Fruit fly (Drosophila melanogaster) whole organism, embryonic: ENCODE results near the gene Gart.

Experiments
- Abd-B ChIP-seq: fragments of 200-800 bp; sonication (Bioruptor generic); optimal IDR thresholded peaks from 2 replicates; lab custom pipeline; 2018; ENCODE audit warnings: missing biosample characterization, mild to moderate bottlenecking, missing genetic modification characterization, moderate library complexity
- Blimp-1 ChIP-seq: fragments of 200-800 bp; sonication (Bioruptor generic); optimal IDR thresholded peaks from 3 replicates; lab custom pipeline; 2018; ENCODE audit warnings: missing biosample characterization, missing genetic modification characterization, mild to moderate bottlenecking, moderate library complexity, missing genetic modification reagents
- CG10462 ChIP-seq: fragments of 200-800 bp; sonication (Bioruptor generic); optimal IDR thresholded peaks from 2 replicates; lab custom pipeline; 2016; ENCODE audit warnings: missing biosample characterization, missing genetic modification characterization
- CG11456 ChIP-seq: fragments of 200-800 bp; sonication (Bioruptor generic); IDR thresholded peaks from 3 replicates; pipeline ENCODE4 v1.3.6; 2022; ENCODE audit warnings: missing biosample characterization, missing genetic modification characterization
- CG11695 ChIP-seq: fragments of 200-800 bp; sonication (Bioruptor generic); IDR thresholded peaks from 3 replicates; pipeline ENCODE4 v1.3.6; 2022; ENCODE audit warnings: missing biosample characterization, missing genetic modification characterization
- CG14050 ChIP-seq: fragments of 200-800 bp; sonication (Bioruptor generic); IDR thresholded peaks from 3 replicates; pipeline ENCODE4 v1.3.6; 2022; ENCODE audit warnings: missing biosample characterization, missing genetic modification characterization
- CG15601 ChIP-seq: fragments of 200-800 bp; sonication (Bioruptor generic); optimal IDR thresholded peaks from 3 replicates; lab custom pipeline; 2019; ENCODE audit warnings: missing biosample characterization, mild to moderate bottlenecking, missing genetic modification characterization, moderate library complexity
- CG17912 ChIP-seq: fragments of 200-800 bp; sonication (Bioruptor generic); optimal IDR thresholded peaks from 2 replicates; lab custom pipeline; 2018; ENCODE audit warnings: missing biosample characterization, mild to moderate bottlenecking, missing genetic modification characterization
- CG2120 ChIP-seq: fragments of 200-800 bp; sonication (Bioruptor generic); optimal IDR thresholded peaks from 3 replicates; lab custom pipeline; 2016; ENCODE audit warnings: missing biosample characterization, missing genetic modification characterization
- CG3065 ChIP-seq: fragments of 200-800 bp; sonication (Bioruptor generic); optimal IDR thresholded peaks from 2 replicates; lab custom pipeline; 2016; ENCODE audit warnings: missing biosample characterization, missing genetic modification characterization
- CG3163 ChIP-seq: fragments of 200-800 bp; sonication (Bioruptor generic); optimal IDR thresholded peaks from 3 replicates; lab custom pipeline; 2016; ENCODE audit warnings: missing biosample characterization, missing genetic modification characterization
- CG32772 ChIP-seq: fragments of 200-800 bp; sonication (Bioruptor generic); IDR thresholded peaks from 2 replicates; pipeline ENCODE4 v1.3.6; 2022; ENCODE audit warnings: missing biosample characterization, missing genetic modification characterization
- CG33213 ChIP-seq: fragments of 200-800 bp; sonication (Bioruptor generic); optimal IDR thresholded peaks from 3 replicates; lab custom pipeline; 2016; ENCODE audit warnings: missing biosample characterization, missing genetic modification characterization
- CG33557 ChIP-seq: fragments of 200-800 bp; sonication (Bioruptor generic); optimal IDR thresholded peaks from 2 replicates; lab custom pipeline; 2019; ENCODE audit warnings: missing biosample characterization, mild to moderate bottlenecking, missing genetic modification characterization, moderate library complexity
- CG34224 ChIP-seq: fragments of 200-800 bp; sonication (Bioruptor generic); IDR thresholded peaks from 3 replicates; pipeline ENCODE4 v1.3.6; 2022; ENCODE audit warnings: missing biosample characterization, missing genetic modification characterization; ENCODE audit not compliant: partially characterized antibody
- CG43689 ChIP-seq: fragments of 200-800 bp; sonication (Bioruptor generic); IDR thresholded peaks from 2 replicates; pipeline ENCODE4 v1.3.6; 2022; ENCODE audit warnings: missing biosample characterization, missing genetic modification characterization
- CG6813 ChIP-seq: fragments of 200-800 bp; sonication (Bioruptor generic); optimal IDR thresholded peaks from 2 replicates; lab custom pipeline; 2017; ENCODE audit warnings: missing biosample characterization, missing genetic modification characterization, mild to moderate bottlenecking, moderate library complexity, missing genetic modification reagents
- CG7372 ChIP-seq: fragments of 200-800 bp; sonication (Bioruptor generic); IDR thresholded peaks from 2 replicates; pipeline ENCODE4 v1.3.6; 2022; ENCODE audit warnings: missing biosample characterization, missing genetic modification characterization
- CG7928 ChIP-seq: fragments of 200-800 bp; sonication (Bioruptor generic); optimal IDR thresholded peaks from 2 replicates; lab custom pipeline; 2017; ENCODE audit warnings: missing biosample characterization, mild to moderate bottlenecking, missing genetic modification characterization
- CG8281 ChIP-seq: fragments of 200-800 bp; sonication (Bioruptor generic); optimal IDR thresholded peaks from 2 replicates; lab custom pipeline; 2018; ENCODE audit warnings: missing biosample characterization, mild to moderate bottlenecking, missing genetic modification characterization, moderate library complexity
- CG9727 ChIP-seq: fragments of 200-800 bp; sonication (Bioruptor generic); optimal IDR thresholded peaks from 3 replicates; lab custom pipeline; 2017; ENCODE audit warnings: missing biosample characterization, mild to moderate bottlenecking, missing genetic modification characterization
- CG9817 ChIP-seq: fragments of 200-800 bp; sonication (Bioruptor generic); optimal IDR thresholded peaks from 2 replicates; lab custom pipeline; 2018; ENCODE audit warnings: missing biosample characterization, mild to moderate bottlenecking, missing genetic modification characterization, moderate library complexity
- CkIIα-i1 ChIP-seq: fragments of 200-800 bp; sonication (Bioruptor generic); IDR thresholded peaks from 2 replicates; pipeline ENCODE4 v1.3.6; 2022; ENCODE audit warnings: missing biosample characterization, missing genetic modification characterization
- Dek ChIP-seq: fragments of 200-800 bp; sonication (Bioruptor generic); optimal IDR thresholded peaks from 3 replicates; lab custom pipeline; 2019; ENCODE audit warnings: missing biosample characterization, mild to moderate bottlenecking, missing genetic modification characterization, moderate library complexity
- Dll ChIP-seq: fragments of 200-800 bp; sonication (Bioruptor generic); IDR thresholded peaks from 4 replicates; pipeline ENCODE4 v1.3.6; 2022; ENCODE audit warnings: missing biosample characterization, missing genetic modification characterization; ENCODE audit not compliant: partially characterized antibody
- Doc2 ChIP-seq: fragments of 200-800 bp; sonication (Bioruptor generic); IDR thresholded peaks from 2 replicates; pipeline ENCODE4 v1.3.6; 2022; ENCODE audit warnings: missing biosample characterization, missing genetic modification characterization
- E2f1 ChIP-seq: fragments of 200-800 bp; sonication (Bioruptor generic); IDR thresholded peaks from 2 replicates; pipeline ENCODE4 v1.3.6; 2022; ENCODE audit warnings: missing biosample characterization, missing genetic modification characterization
- GATAe ChIP-seq: fragments of 200-800 bp; sonication (Bioruptor generic); conservative IDR thresholded peaks from 2 replicates; pipeline ENCODE4 v1.3.6; 2022; ENCODE audit warnings: missing biosample characterization, missing genetic modification characterization
- H2.0 ChIP-seq: fragments of 200-800 bp; sonication (Bioruptor generic); IDR thresholded peaks from 2 replicates; pipeline ENCODE4 v1.3.6; 2022; ENCODE audit warnings: missing biosample characterization, missing genetic modification characterization
- HHEX ChIP-seq: fragments of 200-800 bp; sonication (Bioruptor generic); optimal IDR thresholded peaks from 3 replicates; lab custom pipeline; 2017; ENCODE audit warnings: missing biosample characterization, mild to moderate bottlenecking, missing genetic modification characterization, missing genetic modification reagents
- Hr3 ChIP-seq: fragments of 200-800 bp; sonication (Bioruptor generic); optimal IDR thresholded peaks from 3 replicates; lab custom pipeline; 2016; ENCODE audit warnings: missing biosample characterization, missing genetic modification characterization
- Nf-YA ChIP-seq: fragments of 200-800 bp; sonication (Bioruptor generic); IDR thresholded peaks from 2 replicates; pipeline ENCODE4 v1.3.6; 2022; ENCODE audit warnings: missing biosample characterization, missing genetic modification characterization
- Nf-YC ChIP-seq: fragments of 200-800 bp; optimal IDR thresholded peaks from 3 replicates; lab custom pipeline; 2019; ENCODE audit warnings: missing biosample characterization, mild to moderate bottlenecking, missing genetic modification characterization, moderate library complexity
- Ptx1 ChIP-seq: fragments of 200-800 bp; sonication (Bioruptor generic); IDR thresholded peaks from 2 replicates; pipeline ENCODE4 v1.3.6; 2022; ENCODE audit warnings: missing biosample characterization, missing genetic modification characterization
- abd-A ChIP-seq: fragments of 200-800 bp; sonication (Bioruptor generic); optimal IDR thresholded peaks from 3 replicates; lab custom pipeline; 2019; ENCODE audit warnings: missing biosample characterization, mild to moderate bottlenecking, missing genetic modification characterization, moderate library complexity
- dan ChIP-seq: fragments of 200-800 bp; sonication (Bioruptor generic); IDR thresholded peaks from 2 replicates; pipeline ENCODE4 v1.3.6; 2022; ENCODE audit warnings: missing biosample characterization, missing genetic modification characterization
- eyg ChIP-seq: fragments of 200-800 bp; sonication (Bioruptor generic); optimal IDR thresholded peaks from 3 replicates; lab custom pipeline; 2016; ENCODE audit warnings: missing biosample characterization, missing genetic modification characterization
- grau ChIP-seq: fragments of 200-800 bp; optimal IDR thresholded peaks from 3 replicates; lab custom pipeline; 2019; ENCODE audit warnings: missing biosample characterization, mild to moderate bottlenecking, missing genetic modification characterization, moderate library complexity
- hkb ChIP-seq, 2 experiments: fragments of 200-800 bp in 1 of 2; fragments of >200 bp in 1 of 2; sonication (Bioruptor generic) in 1 of 2; IDR thresholded peaks in 1 of 2; optimal IDR thresholded peaks in 1 of 2; 2 replicates each; pipeline versions ENCODE4 v1.3.6 to Lab custom; 2017 to 2022; ENCODE audit warnings: missing biosample characterization in 1 of 2, missing genetic modification characterization in 1 of 2
- klu ChIP-seq: fragments of 200-800 bp; sonication (Bioruptor generic); IDR thresholded peaks from 2 replicates; pipeline ENCODE4 v1.3.6; 2022; ENCODE audit warnings: missing biosample characterization, missing genetic modification characterization
- knrl ChIP-seq: fragments of 200-800 bp; sonication (Bioruptor generic); IDR thresholded peaks from 3 replicates; pipeline ENCODE4 v1.3.6; 2022; ENCODE audit warnings: missing biosample characterization, missing genetic modification characterization; ENCODE audit not compliant: partially characterized antibody
- lov ChIP-seq, 2 experiments: fragments of 200-800 bp in 1 of 2; fragments of >200 bp in 1 of 2; sonication (Bioruptor generic) in 1 of 2; IDR thresholded peaks in 1 of 2; optimal IDR thresholded peaks in 1 of 2; 2 replicates in 1 of 2; 3 replicates in 1 of 2; pipeline versions ENCODE4 v1.3.6 to Lab custom; 2017 to 2022; ENCODE audit warnings: missing biosample characterization in 1 of 2, missing genetic modification characterization in 1 of 2
- luna ChIP-seq: fragments of 200-800 bp; sonication (Bioruptor generic); optimal IDR thresholded peaks from 2 replicates; lab custom pipeline; 2016; ENCODE audit warnings: missing biosample characterization, missing genetic modification characterization
- maf-S ChIP-seq: fragments of 200-800 bp; sonication (Bioruptor generic); optimal IDR thresholded peaks from 2 replicates; lab custom pipeline; 2016; ENCODE audit warnings: missing biosample characterization, missing genetic modification characterization
- pho ChIP-seq: fragments of 200-800 bp; sonication (Bioruptor generic); optimal IDR thresholded peaks from 2 replicates; lab custom pipeline; 2016; ENCODE audit warnings: missing biosample characterization, missing genetic modification characterization
- sens ChIP-seq: fragments of 200-800 bp; sonication (Bioruptor generic); peaks from one replicate; lab custom pipeline; 2016; ENCODE audit warnings: missing biosample characterization, missing genetic modification characterization
- ttk ChIP-seq: fragments of 200-800 bp; sonication (Bioruptor generic); IDR thresholded peaks from 2 replicates; pipeline ENCODE4 v2.1.2; 2022; ENCODE audit warnings: missing biosample characterization, missing genetic modification characterization
- wek ChIP-seq: fragments of 200-800 bp; sonication (Bioruptor generic); optimal IDR thresholded peaks from 3 replicates; lab custom pipeline; 2018; ENCODE audit warnings: missing biosample characterization, mild to moderate bottlenecking, missing genetic modification characterization, moderate library complexity
- z ChIP-seq: fragments of 200-800 bp; sonication (Bioruptor generic); IDR thresholded peaks from 3 replicates; pipeline ENCODE4 v1.3.6; 2022; ENCODE audit warnings: missing biosample characterization, missing genetic modification characterization

Gene Gart

DNA sequence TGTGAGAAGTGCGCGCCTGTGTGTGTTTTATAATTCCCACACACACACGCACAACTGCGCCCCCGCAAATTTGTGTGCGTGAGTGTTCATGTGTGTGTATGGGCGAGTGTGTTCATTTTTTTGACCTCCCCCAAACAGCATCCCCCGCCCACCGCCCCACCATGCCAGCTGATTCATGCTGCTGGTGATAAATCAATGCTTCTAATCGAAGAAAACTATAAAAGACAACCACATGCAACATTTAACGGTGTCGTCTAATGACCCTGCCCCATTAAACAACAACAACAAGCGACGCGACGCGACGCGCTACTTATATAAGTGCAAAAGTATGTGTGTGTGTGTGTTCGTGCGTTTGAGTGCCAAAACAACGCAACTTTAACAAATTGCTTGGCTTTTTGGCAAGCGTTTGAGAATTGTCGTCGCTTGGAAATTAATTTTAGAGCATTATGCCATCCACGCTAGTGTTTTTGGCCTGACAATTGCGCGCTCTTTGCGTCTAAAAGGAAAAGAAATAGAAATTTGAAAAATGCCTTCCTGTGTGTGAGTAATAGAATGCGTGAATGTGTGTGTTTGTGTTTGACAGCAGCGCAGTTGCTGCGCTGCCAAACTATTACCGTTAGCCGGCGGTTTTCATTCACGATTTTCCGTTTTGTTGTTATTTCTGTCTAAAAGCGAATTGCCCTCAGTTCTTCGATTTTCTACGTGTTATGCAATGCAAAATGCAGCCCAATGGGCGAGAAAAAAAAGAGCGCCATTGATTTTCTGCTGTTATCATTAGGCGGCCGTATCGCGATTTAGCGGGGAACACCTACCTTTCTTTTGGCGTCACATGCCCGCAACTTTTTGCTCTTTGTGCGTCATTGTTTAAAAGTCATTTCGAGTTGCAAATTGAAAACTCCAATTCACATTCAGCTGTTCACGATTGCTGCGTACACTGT, 15.0 kb upstream of the Gart start (continued):
- TF ChIP-seq Hr3 (GFP tag; lab: Kevin White, UChicago) (no peak), H2.0 (no peak), CG7372 (GFP tag; lab: Robert Waterston, UW) (no peak), wek (GFP tag; lab: Kevin White, UChicago) (no peak), CG33557 (GFP tag; lab: Kevin White, UChicago) (no peak), CG43689 (no peak), CG10462 (GFP tag; lab: Kevin White, UChicago) (no peak), HHEX (no peak), luna (GFP tag; lab: Kevin White, UChicago) (no peak), CG3163 (no peak), sens (GFP tag; lab: Kevin White, UChicago) (peak; percentile 14), ttk (no peak), CG17912 (no peak), CG33213 (no peak), Nf-YC (no peak), CG34224 (GFP tag; lab: Robert Waterston, UW) (no peak), Dek (tag; lab: Kevin White, UChicago) (no peak), klu (GFP tag; lab: Robert Waterston, UW) (peak; percentile 75), knrl (GFP tag; lab: Robert Waterston, UW) (no peak), maf-S (GFP tag; lab: Kevin White, UChicago) (no peak), CG11456 (GFP tag; lab: Robert Waterston, UW) (no peak), lov (optimal IDR thresholded peaks at IDR 0.05; lab: Kevin White, UChicago) (no peak), lov (GFP tag; IDR thresholded peaks at IDR 0.05; lab: Robert Waterston, UW) (no peak), CG32772 (GFP tag; lab: Robert Waterston, UW) (no peak), grau (tag; lab: Kevin White, UChicago) (no peak), z (GFP tag; lab: Robert Waterston, UW) (no peak), CG3065 (GFP tag; lab: Kevin White, UChicago) (no peak), CG8281 (tag; lab: Kevin White, UChicago) (no peak), Dll (no peak), Abd-B (GFP tag; lab: Kevin White, UChicago) (peak; percentile 27), GATAe (GFP tag; lab: Robert Waterston, UW) (no peak), CkIIα-i1 (GFP tag; lab: Robert Waterston, UW) (no peak), CG15601 (tag; lab: Kevin White, UChicago) (no peak), CG14050 (GFP tag; lab: Robert Waterston, UW) (no peak), CG9727 (GFP tag; lab: Kevin White, UChicago) (no peak), Ptx1 (GFP tag; lab: Robert Waterston, UW) (no peak), pho (GFP tag; lab: Kevin White, UChicago) (no peak), CG11695 (GFP tag; lab: Robert Waterston, UW) (no peak), Blimp-1 (GFP tag; lab: Kevin White, UChicago) (no peak), eyg (GFP tag; lab: Kevin White, UChicago) (no peak), CG6813 (no peak), Doc2 (GFP tag; lab: Robert Waterston, UW) (no peak), CG2120 (GFP tag; lab: Kevin White, UChicago) (no peak), dan (GFP tag; lab: Robert Waterston, UW) (no peak), abd-A (tag; lab: Kevin White, UChicago) (peak; percentile 71), CG7928 (GFP tag; lab: Kevin White, UChicago) (no peak), E2f1 (GFP tag; lab: Robert Waterston, UW) (no peak), hkb (optimal IDR thresholded peaks at IDR 0.05; lab: Kevin White, UChicago) (no peak), hkb (GFP tag; IDR thresholded peaks at IDR 0.05; lab: Robert Waterston, UW) (no peak), CG9817 (tag; lab: Kevin White, UChicago) (no peak), Nf-YA (no peak; the same call in 1 of the 2 replicates)
